Worm (Caenorhabditis elegans) whole organism, midembryonic: ENCODE results near the gene pycr-1.

ENCODE experiments used
- cog-1 ChIP-seq: sonication (generic microtip); optimal IDR thresholded peaks from 2 replicates; lab custom pipeline; 2016; ENCODE audit warnings: missing genetic modification characterization, missing compliant biosample characterization
- flt-1 ChIP-seq: fragments of 200-800 bp; sonication (Bioruptor generic); IDR thresholded peaks from 2 replicates; pipeline ENCODE4 v1.3.6; 2022; ENCODE audit warnings: missing genetic modification characterization, missing compliant biosample characterization
- med-1 ChIP-seq: sonication (generic microtip); optimal IDR thresholded peaks from 2 replicates; lab custom pipeline; 2017; ENCODE audit warnings: missing genetic modification characterization, mild to moderate bottlenecking, missing compliant biosample characterization, antibody characterized with exemption, missing genetic modification reagents; ENCODE audit not compliant: insufficient read depth
- tab-1 ChIP-seq: fragments of 200-800 bp; sonication (Bioruptor generic); IDR thresholded peaks from 2 replicates; pipeline ENCODE4 v1.3.6; 2022; ENCODE audit warnings: missing genetic modification characterization, missing compliant biosample characterization
- ztf-23 ChIP-seq: fragments of 200-800 bp; sonication (Bioruptor generic); IDR thresholded peaks from 2 replicates; pipeline ENCODE4 v1.3.6; 2022; ENCODE audit warnings: missing genetic modification reagents, missing genetic modification characterization, missing compliant biosample characterization

- TF ChIP-seq med-1 (GFP tag; lab: Kevin White, UChicago) (no peak), ztf-23 (no peak), flt-1 (no peak), tab-1 (GFP tag; lab: Robert Waterston, UW) (no peak), cog-1 (no peak)
Observed at ce11 chrX:12186592-12186991, 40.0 kb downstream of the pycr-1 start.
